Fruit fly (Drosophila melanogaster): ENCODE measurements around the gene CG12155.

The CG12155 gene

DNA sequence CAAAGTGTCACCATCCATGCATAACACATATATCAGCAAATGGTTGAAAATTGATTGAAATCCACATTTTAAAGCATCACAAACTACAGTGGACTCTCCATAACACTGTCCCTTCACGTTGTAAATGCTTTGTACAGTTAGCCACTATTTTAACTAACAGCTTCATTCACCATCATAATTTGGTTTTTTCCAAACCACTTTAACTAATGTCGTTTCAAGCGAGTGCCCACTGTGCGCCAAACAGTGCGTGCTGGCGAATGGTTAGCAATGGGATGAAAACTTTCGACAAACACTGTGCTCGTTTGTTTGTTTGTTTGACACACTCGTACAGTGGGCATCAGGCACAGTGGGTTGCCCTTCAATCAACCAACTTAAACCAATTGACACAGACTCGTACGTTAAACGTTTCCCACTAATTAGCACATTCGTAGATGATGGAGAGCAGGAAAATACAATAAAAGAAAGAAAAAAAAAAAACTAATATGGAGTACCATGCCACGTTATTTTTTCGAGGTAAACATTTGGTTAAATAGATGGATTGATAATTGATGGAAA lies 28.2 kb upstream of the CG12155 start (continued):
- TF ChIP-seq dysf (GFP tag; IDR thresholded peaks at IDR 0.05): peak; percentile 96
- TF ChIP-seq bowl (GFP tag; IDR thresholded peaks at IDR 0.05): peak; percentile 90
- peak; percentile 84 for TF ChIP-seq ssp (GFP tag; IDR thresholded peaks at IDR 0.05)
- peak; percentile 91 for TF ChIP-seq peb (GFP tag; IDR thresholded peaks at IDR 0.05)
- TF ChIP-seq vnd (GFP tag; IDR thresholded peaks at IDR 0.05; ENCODE audit: partially characterized antibody): no peak
- no peak for TF ChIP-seq CG7745 (tag; optimal IDR thresholded peaks at IDR 0.05)
- TF ChIP-seq danr (GFP tag; IDR thresholded peaks at IDR 0.05): peak; percentile 87
- peak; percentile 89 for TF ChIP-seq CG43689 (GFP tag; IDR thresholded peaks at IDR 0.05)
- peak; percentile 87 for TF ChIP-seq CG12391 (tag; optimal IDR thresholded peaks at IDR 0.05)
- TF ChIP-seq Doc2 (GFP tag; IDR thresholded peaks at IDR 0.05): peak; percentile 77
- TF ChIP-seq CG10366 (GFP tag; IDR thresholded peaks at IDR 0.05): peak; percentile 96
- peak; percentile 84 for TF ChIP-seq toy (GFP tag; IDR thresholded peaks at IDR 0.05)
- TF ChIP-seq jumu (GFP tag; optimal IDR thresholded peaks at IDR 0.05): peak; percentile 83
- TF ChIP-seq CHES-1-like (GFP tag; optimal IDR thresholded peaks at IDR 0.05): peak; percentile 99
- TF ChIP-seq grau (tag; optimal IDR thresholded peaks at IDR 0.05): peak; percentile 97
- TF ChIP-seq sna (GFP tag; IDR thresholded peaks at IDR 0.05; ENCODE audit: partially characterized antibody): no peak
- peak; percentile 88 for TF ChIP-seq CG3281 (GFP tag; optimal IDR thresholded peaks at IDR 0.05)
- TF ChIP-seq Myb (GFP tag; optimal IDR thresholded peaks at IDR 0.05): peak; percentile 82
- peak; percentile 94 for TF ChIP-seq CG9932 (GFP tag; IDR thresholded peaks at IDR 0.05)
- TF ChIP-seq CG15514 (GFP tag; optimal IDR thresholded peaks at IDR 0.05): peak; percentile 83
- peak; percentile 89 for TF ChIP-seq CG11695 (GFP tag; IDR thresholded peaks at IDR 0.05)
- TF ChIP-seq CG14667 (GFP tag; IDR thresholded peaks at IDR 0.05): peak; percentile 94
- TF ChIP-seq Adf1 (GFP tag; IDR thresholded peaks at IDR 0.05): peak; percentile 51; the same call in 1 of the 2 replicates
- TF ChIP-seq CG8388 (GFP tag; optimal IDR thresholded peaks at IDR 0.05): peak; percentile 98
- peak; percentile 23 for TF ChIP-seq lbe (GFP tag; optimal IDR thresholded peaks at IDR 0.05)
- TF ChIP-seq CG12744 (GFP tag; optimal IDR thresholded peaks at IDR 0.05): peak; percentile 90
- TF ChIP-seq CG15696 (tag; optimal IDR thresholded peaks at IDR 0.05): peak; percentile 52
- TF ChIP-seq CG11560 (tag; IDR thresholded peaks at IDR 0.05): peak; percentile 81; the same call in 2 of the 3 replicates
- peak; percentile 91 for TF ChIP-seq Fer1 (GFP tag; optimal IDR thresholded peaks at IDR 0.05)
- peak; percentile 84 for TF ChIP-seq CG10274 (GFP tag; optimal IDR thresholded peaks at IDR 0.05)
- no peak for TF ChIP-seq HLHmδ (GFP tag; optimal IDR thresholded peaks at IDR 0.05)
- peak; percentile 78 for TF ChIP-seq crc (GFP tag; optimal IDR thresholded peaks at IDR 0.05)
- TF ChIP-seq Mrtf (GFP tag; IDR thresholded peaks at IDR 0.05): peak; percentile 94
- TF ChIP-seq CG10431 (GFP tag; optimal IDR thresholded peaks at IDR 0.05): no peak
- peak; percentile 80 for TF ChIP-seq CG17568 (GFP tag; optimal IDR thresholded peaks at IDR 0.05)
- TF ChIP-seq zfh2 (GFP tag; optimal IDR thresholded peaks at IDR 0.05): peak; percentile 96
- TF ChIP-seq Tbp (GFP tag; optimal IDR thresholded peaks at IDR 0.05): no peak
- TF ChIP-seq CG18476 (GFP tag; optimal IDR thresholded peaks at IDR 0.05): peak; percentile 86
- peak; percentile 2 for TF ChIP-seq Hmx (GFP tag; optimal IDR thresholded peaks at IDR 0.05)
- TF ChIP-seq CG31388 (GFP tag; optimal IDR thresholded peaks at IDR 0.05): peak; percentile 86
- TF ChIP-seq Poxn (GFP tag; IDR thresholded peaks at IDR 0.05): peak; percentile 78
- TF ChIP-seq H15 (GFP tag; IDR thresholded peaks at IDR 0.05): peak; percentile 91
- TF ChIP-seq Ada2b (GFP tag; IDR thresholded peaks at IDR 0.05): peak; percentile 96
- peak; percentile 66; the same call in 1 of the 2 replicates for TF ChIP-seq GATAe (GFP tag; conservative IDR thresholded peaks at IDR 0.05)
- TF ChIP-seq NK7.1 (GFP tag; optimal IDR thresholded peaks at IDR 0.05): peak; percentile 87
- TF ChIP-seq onecut (GFP tag; IDR thresholded peaks at IDR 0.05): peak; percentile 76
- peak; percentile 78 for TF ChIP-seq CG14965 (GFP tag; optimal IDR thresholded peaks at IDR 0.05; ENCODE audit: borderline replicate concordance)
- TF ChIP-seq CG34224 (GFP tag; IDR thresholded peaks at IDR 0.05; ENCODE audit: partially characterized antibody): no peak
- no peak for TF ChIP-seq Opbp (GFP tag; IDR thresholded peaks at IDR 0.05; ENCODE audit: partially characterized antibody)
- TF ChIP-seq Nf-YC (tag; optimal IDR thresholded peaks at IDR 0.05): peak; percentile 76
- peak; percentile 36 for TF ChIP-seq abd-A (tag; optimal IDR thresholded peaks at IDR 0.05)

All from whole organism, embryonic.